Worm (Caenorhabditis elegans) whole organism, L1 larva: Measurements from ENCODE around the gene ipla-6.
"Not testable (repeated sequence)": the region's sequence is repeated elsewhere in the genome, so short reads cannot be mapped to it uniquely, and the experiment has no call there.

ENCODE experiments used
- C16A3.4 ChIP-seq: fragments of 150-350 bp; optimal IDR thresholded peaks from 2 replicates; lab custom pipeline; 2014; ENCODE audit warnings: missing biosample characterization, missing genetic modification characterization
- Y116A8C.19 ChIP-seq: sonication (generic microtip); optimal IDR thresholded peaks from 2 replicates; lab custom pipeline; 2016; ENCODE audit warnings: missing compliant biosample characterization, missing genetic modification characterization, borderline replicate concordance
- aly-2 ChIP-seq: fragments of 150-350 bp; optimal IDR thresholded peaks from 2 replicates; lab custom pipeline; 2014; ENCODE audit warnings: missing biosample characterization, missing genetic modification characterization
- ceh-82 ChIP-seq, 3 experiments: fragments of 150-350 bp in 1 of 3; sonication (generic microtip) in 2 of 3; optimal IDR thresholded peaks; 2 replicates each; lab custom pipeline; 2014 to 2017; ENCODE audit warnings: missing biosample characterization in 3 of 3, missing genetic modification characterization in 3 of 3
- dpl-1 ChIP-seq, 3 experiments: fragments of 150-350 bp in 2 of 3; sonication (generic microtip) in 1 of 3; optimal IDR thresholded peaks; 2 replicates each; lab custom pipeline; 2014 to 2017; ENCODE audit warnings: missing biosample characterization in 3 of 3, missing genetic modification characterization in 3 of 3, missing genetic modification reagents in 3 of 3
- dsc-1 ChIP-seq: sonication (generic microtip); optimal IDR thresholded peaks from 2 replicates; lab custom pipeline; 2016; ENCODE audit warnings: mild to moderate bottlenecking, missing genetic modification characterization, missing compliant biosample characterization
- efl-1 ChIP-seq, 4 experiments: fragments of 150-350 bp; optimal IDR thresholded peaks in 3 of 4; peaks in 1 of 4; 1 replicate in 1 of 4; 2 replicates in 3 of 4; lab custom pipeline; 2014; ENCODE audit warnings: missing biosample characterization in 2 of 4, missing genetic modification characterization in 2 of 4, missing genetic modification reagents in 2 of 4
- elt-2 ChIP-seq: sonication (generic microtip); optimal IDR thresholded peaks from 2 replicates; lab custom pipeline; 2016; ENCODE audit warnings: missing genetic modification characterization, mild to moderate bottlenecking, inconsistent platforms, missing compliant biosample characterization, missing genetic modification reagents
- elt-3 ChIP-seq, 6 experiments: fragments of 150-350 bp in 1 of 6; sonication (generic microtip); optimal IDR thresholded peaks; 2 replicates each; lab custom pipeline; 2017 to 2018; ENCODE audit warnings: missing biosample characterization in 6 of 6, missing genetic modification characterization in 6 of 6, inconsistent platforms in 1 of 6
- fkh-10 ChIP-seq: sonication (generic microtip); optimal IDR thresholded peaks from 2 replicates; lab custom pipeline; 2017; ENCODE audit warnings: missing biosample characterization, missing genetic modification reagents, missing genetic modification characterization
- fkh-4 ChIP-seq: sonication (generic microtip); optimal IDR thresholded peaks from 2 replicates; lab custom pipeline; 2016; ENCODE audit warnings: missing compliant biosample characterization, missing genetic modification characterization, borderline replicate concordance
- fkh-8 ChIP-seq: sonication (generic microtip); optimal IDR thresholded peaks from 2 replicates; lab custom pipeline; 2016; ENCODE audit warnings: mild to moderate bottlenecking, missing genetic modification characterization, missing compliant biosample characterization
- hpl-2 ChIP-seq: fragments of 150-350 bp; optimal IDR thresholded peaks from 2 replicates; lab custom pipeline; 2014; ENCODE audit warnings: missing biosample characterization, missing genetic modification reagents, missing genetic modification characterization
- irx-1 ChIP-seq: sonication (generic microtip); optimal IDR thresholded peaks from 2 replicates; lab custom pipeline; 2016; ENCODE audit warnings: missing genetic modification characterization, missing compliant biosample characterization
- isw-1 ChIP-seq: fragments of 200-800 bp; sonication (Bioruptor generic); IDR thresholded peaks from 2 replicates; pipeline ENCODE4 v1.3.6; 2022; ENCODE audit warnings: missing genetic modification characterization, missing compliant biosample characterization
- lin-13 ChIP-seq: fragments of 150-350 bp; optimal IDR thresholded peaks from 2 replicates; lab custom pipeline; 2014; ENCODE audit warnings: missing biosample characterization, missing genetic modification reagents, missing genetic modification characterization
- lin-14 ChIP-seq: fragments of 200-800 bp; sonication (Bioruptor generic); optimal IDR thresholded peaks from 2 replicates; lab custom pipeline; 2018; ENCODE audit warnings: mild to moderate bottlenecking, missing genetic modification characterization, moderate library complexity, missing compliant biosample characterization
- lin-39 ChIP-seq: fragments of 150-350 bp; optimal IDR thresholded peaks from 2 replicates; lab custom pipeline; 2014; ENCODE audit warnings: missing biosample characterization, missing genetic modification reagents, missing genetic modification characterization
- lir-3 ChIP-seq: sonication (generic microtip); optimal IDR thresholded peaks from 2 replicates; lab custom pipeline; 2016; ENCODE audit warnings: mild to moderate bottlenecking, missing genetic modification characterization, moderate library complexity, missing compliant biosample characterization; ENCODE audit not compliant: poor library complexity
- lsy-2 ChIP-seq, 2 experiments: fragments of 150-350 bp; optimal IDR thresholded peaks; 2 replicates each; lab custom pipeline; 2014; ENCODE audit warnings: missing biosample characterization in 2 of 2, missing genetic modification characterization in 2 of 2
- mab-9 ChIP-seq: fragments of 200-800 bp; sonication (Bioruptor generic); IDR thresholded peaks from 2 replicates; pipeline ENCODE4 v1.3.6; 2022; ENCODE audit warnings: missing genetic modification reagents, missing genetic modification characterization, missing compliant biosample characterization
- mep-1 ChIP-seq: fragments of 150-350 bp; optimal IDR thresholded peaks from 2 replicates; lab custom pipeline; 2014; ENCODE audit warnings: missing biosample characterization, missing genetic modification characterization
- nhr-28 ChIP-seq: fragments of 150-350 bp; optimal IDR thresholded peaks from 2 replicates; lab custom pipeline; 2014; ENCODE audit warnings: missing biosample characterization, missing genetic modification characterization
- nhr-71 ChIP-seq: sonication (generic microtip); optimal IDR thresholded peaks from 2 replicates; lab custom pipeline; 2016; ENCODE audit warnings: mild to moderate bottlenecking, missing genetic modification characterization, moderate library complexity, missing compliant biosample characterization
- nhr-77 ChIP-seq: fragments of 150-350 bp; optimal IDR thresholded peaks from 2 replicates; lab custom pipeline; 2014; ENCODE audit warnings: missing biosample characterization, missing genetic modification characterization
- nhr-84 ChIP-seq: sonication (generic microtip); optimal IDR thresholded peaks from 2 replicates; lab custom pipeline; 2017; ENCODE audit warnings: missing biosample characterization, missing genetic modification characterization
- nhr-90 ChIP-seq: sonication (generic microtip); optimal IDR thresholded peaks from 2 replicates; lab custom pipeline; 2016; ENCODE audit warnings: mild to moderate bottlenecking, missing genetic modification characterization, missing compliant biosample characterization; ENCODE audit not compliant: poor library complexity
- snu-23 ChIP-seq: sonication (generic microtip); optimal IDR thresholded peaks from 2 replicates; lab custom pipeline; 2016; ENCODE audit warnings: missing genetic modification characterization, missing compliant biosample characterization
- unc-30 ChIP-seq: sonication (generic microtip); optimal IDR thresholded peaks from 2 replicates; lab custom pipeline; 2017; ENCODE audit warnings: missing biosample characterization, missing genetic modification characterization
- vab-15 ChIP-seq: sonication (generic microtip); optimal IDR thresholded peaks from 2 replicates; lab custom pipeline; 2017; ENCODE audit warnings: missing genotype, mild to moderate bottlenecking, missing genetic modification characterization, missing compliant biosample characterization
- zag-1 ChIP-seq: fragments of 150-350 bp; optimal IDR thresholded peaks from 2 replicates; lab custom pipeline; 2014; ENCODE audit warnings: missing biosample characterization, missing genetic modification characterization

Gene ipla-6

DNA sequence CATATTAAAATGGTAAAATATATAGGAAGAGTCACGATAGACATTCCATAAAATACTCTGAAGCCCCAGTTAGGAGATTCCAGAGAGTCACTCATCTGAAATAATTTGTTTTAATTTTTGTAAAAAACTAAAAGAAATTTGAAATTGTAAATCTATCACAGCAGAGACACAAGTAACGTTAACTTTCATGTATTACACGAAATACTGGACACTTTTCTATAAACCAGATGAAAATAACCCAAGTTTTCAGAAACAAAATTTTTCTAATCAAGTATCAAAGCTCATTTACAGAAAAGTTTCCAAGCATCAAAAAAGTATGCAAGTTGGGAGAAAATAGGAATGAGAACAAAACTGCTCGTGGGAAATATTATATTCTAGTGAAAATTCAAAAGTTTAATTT, 39.2 kb upstream of the ipla-6 start, which contains the start of gene srv-27:
Gene srv-27 (minus strand): TSS at position 101 of the 400 bp plus-strand sequence.
- TF ChIP-seq aly-2 (tag; lab: Kevin White, UChicago) (no peak), irx-1 (tag; lab: Kevin White, UChicago) (no peak), fkh-8 (tag; lab: Kevin White, UChicago) (peak; percentile 16), dsc-1 (tag; lab: Kevin White, UChicago) (no peak)

DNA sequence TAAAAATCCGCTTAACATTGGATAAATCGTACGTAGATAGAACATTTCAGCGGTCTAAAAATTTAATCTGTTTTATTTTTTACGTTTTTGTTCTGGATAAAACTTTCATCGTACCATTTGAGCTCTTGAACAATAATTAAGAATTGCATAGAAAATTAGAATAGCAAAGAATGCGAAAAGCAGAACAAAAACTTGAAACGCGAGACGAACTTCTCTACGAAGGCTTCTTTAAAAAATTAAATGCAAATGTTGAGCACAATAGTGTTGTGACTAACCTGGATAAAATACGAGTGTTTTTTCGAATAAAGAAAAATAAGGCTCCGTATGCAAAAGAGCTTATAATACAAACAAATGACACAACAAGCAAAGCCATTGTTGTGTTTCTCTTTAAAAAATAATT, 37.9 kb upstream of the ipla-6 start:
- TF ChIP-seq fkh-4 (tag; lab: Kevin White, UChicago) (no peak), isw-1 (no peak), lsy-2 (tag; optimal IDR thresholded peaks at IDR 0.05; lab: Kevin White, UChicago) (no peak), C16A3.4 (tag; lab: Kevin White, UChicago) (no peak), Y116A8C.19 (tag; lab: Kevin White, UChicago) (no peak), snu-23 (GFP tag; lab: Kevin White, UChicago) (no peak), nhr-28 (tag; lab: Kevin White, UChicago) (no peak), nhr-77 (no peak), mab-9 (GFP tag; lab: Robert Waterston, UW) (no peak), fkh-10 (no peak)

DNA sequence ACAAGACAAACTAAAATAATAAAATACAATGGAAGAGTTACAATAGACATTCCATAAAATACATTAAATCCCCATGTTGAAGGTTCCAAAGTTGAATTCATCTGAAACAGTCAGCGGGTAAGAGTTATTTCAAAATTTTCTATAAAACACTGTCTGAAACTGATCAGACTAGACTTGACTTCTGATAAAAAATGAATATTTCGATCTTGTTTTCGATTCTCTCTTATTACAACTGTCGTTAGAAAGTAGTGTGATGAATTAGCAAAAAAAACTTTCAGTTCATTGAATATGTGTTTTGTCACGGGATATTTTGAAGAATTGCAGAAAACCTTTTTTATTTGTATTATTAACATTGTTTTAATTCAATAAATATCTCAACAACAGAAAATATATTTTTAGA, 35.7 kb upstream of the ipla-6 start, which contains the start of gene srv-26:
Gene srv-26 (minus strand): TSS at position 101 of the 400 bp plus-strand sequence.
- TF ChIP-seq nhr-71 (tag; lab: Kevin White, UChicago), result no peak
- TF ChIP-seq efl-1 (optimal IDR thresholded peaks at IDR 0.05; lab: Kevin White, UChicago), result no peak
- TF ChIP-seq efl-1 (GFP tag; optimal IDR thresholded peaks at IDR 0.05 in 1 of 2; lab: Kevin White, UChicago), result peak in 1 of 2 experiments; percentile 48
- TF ChIP-seq hpl-2, result no peak

DNA sequence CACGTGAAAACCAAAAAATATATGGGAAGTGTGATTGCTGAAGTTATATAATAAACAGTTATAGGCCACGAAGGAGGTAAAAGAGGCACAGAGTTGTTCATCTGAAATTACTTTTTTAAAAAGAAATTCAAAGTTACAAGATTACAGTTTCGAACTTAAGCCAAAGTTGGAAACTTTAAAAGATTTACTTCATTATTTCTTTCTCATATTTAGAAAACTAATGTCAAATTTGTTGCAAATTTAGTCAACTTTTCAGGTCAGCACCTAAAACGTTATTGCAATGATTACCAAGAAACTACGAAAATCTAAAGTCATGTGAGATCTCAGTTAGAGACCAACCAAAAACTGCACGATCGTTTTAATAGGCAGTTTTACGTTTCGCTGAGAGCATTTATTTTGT, 33.8 kb upstream of the ipla-6 start, which contains the start of gene srv-25:
Gene srv-25 (minus strand): TSS at position 101 of the 400 bp plus-strand sequence.
- TF ChIP-seq lir-3 (tag; lab: Kevin White, UChicago) (no peak), mab-9 (GFP tag; lab: Robert Waterston, UW) (no peak), nhr-84 (tag; lab: Kevin White, UChicago) (no peak), C16A3.4 (tag; lab: Kevin White, UChicago) (no peak), nhr-90 (no peak), dpl-1 (GFP tag; optimal IDR thresholded peaks at IDR 0.05; lab: Kevin White, UChicago) (no peak), irx-1 (tag; lab: Kevin White, UChicago) (no peak), lin-14 (GFP tag; lab: Kevin White, UChicago) (no peak), unc-30 (no peak)

DNA sequence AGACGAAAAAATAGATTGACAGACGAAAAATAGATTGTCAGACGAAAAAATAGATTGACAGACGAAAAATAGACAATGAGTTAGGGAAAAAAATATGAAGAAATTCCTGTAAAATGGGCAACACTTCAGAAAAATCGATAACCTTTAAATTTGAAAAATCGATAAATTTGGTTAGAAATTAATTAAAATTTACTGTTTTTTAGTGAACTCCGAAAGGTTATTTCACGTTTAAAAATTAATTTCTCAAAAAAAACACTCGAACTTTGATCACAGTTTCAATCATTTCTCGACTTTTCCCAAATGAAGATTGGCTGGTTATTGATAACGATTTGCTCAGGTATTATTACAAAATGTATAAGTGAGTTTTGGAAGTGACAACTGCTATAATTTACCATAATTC, 30.0 kb upstream of the ipla-6 start, which contains the start of gene csp-2:
Gene csp-2 (plus strand): TSS at position 301 of the 400 bp plus-strand sequence.
- TF ChIP-seq hpl-2 (no peak), fkh-8 (tag; lab: Kevin White, UChicago) (no peak), ceh-82 (tag; optimal IDR thresholded peaks at IDR 0.05; lab: Kevin White, UChicago) (no peak), irx-1 (tag; lab: Kevin White, UChicago) (no peak), lin-39 (no peak), lin-13 (GFP tag; lab: Kevin White, UChicago) (no peak), elt-3 (tag; optimal IDR thresholded peaks at IDR 0.05; lab: Kevin White, UChicago) (no peak), lin-14 (GFP tag; lab: Kevin White, UChicago) (no peak), isw-1 (no peak), vab-15 (tag; lab: Kevin White, UChicago) (no peak)

DNA sequence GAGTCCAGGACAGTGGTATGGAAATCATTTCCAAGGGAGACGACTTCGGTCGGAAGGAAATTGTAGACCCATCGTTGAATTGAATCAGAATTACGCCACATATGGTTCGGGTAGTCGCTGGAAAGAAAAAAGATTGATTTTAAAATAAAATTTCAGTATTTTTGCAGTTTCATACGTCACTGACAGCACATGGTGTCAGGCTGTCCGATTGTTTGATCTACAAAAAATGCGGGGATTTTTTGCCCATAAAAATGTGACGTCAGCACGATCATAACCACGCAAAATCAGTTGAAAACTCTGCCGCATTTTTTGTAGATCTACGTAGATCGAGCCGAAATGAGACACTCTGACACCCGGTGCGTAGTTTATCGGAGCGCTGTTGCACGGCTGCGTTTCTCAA, 20.1 kb upstream of the ipla-6 start, which contains the start of gene Y73B6BL.12:
Gene Y73B6BL.12 (minus strand): TSS at position 101 of the 400 bp plus-strand sequence.
- not testable (repeated sequence) for TF ChIP-seq zag-1 (tag; lab: Kevin White, UChicago); elt-2; mep-1
